Worm (Caenorhabditis elegans): ENCODE measurements around the gene sftd-3.
A peak's percentile ranks its signal among the peaks of the same experiment; 100 is the strongest.

sftd-3 gene

ce11 chrII:8964049-8964448 lies at the start of gene sftd-3:
Gene sftd-3 (minus strand): TSS chrII:8964149.
- no peak for TF ChIP-seq skn-1 (tag; optimal IDR thresholded peaks at IDR 0.05)
- no peak for TF ChIP-seq fos-1 (tag; optimal IDR thresholded peaks at IDR 0.05)
- no peak for TF ChIP-seq elt-3 (tag; optimal IDR thresholded peaks at IDR 0.05)
- TF ChIP-seq mml-1 (tag; optimal IDR thresholded peaks at IDR 0.05), result no peak
- no peak for TF ChIP-seq egl-5 (tag; optimal IDR thresholded peaks at IDR 0.05)
- TF ChIP-seq nhr-23 (tag; optimal IDR thresholded peaks at IDR 0.05), result no peak
- no peak for TF ChIP-seq nhr-11 (tag; optimal IDR thresholded peaks at IDR 0.05)
- TF ChIP-seq nhr-67 (tag; optimal IDR thresholded peaks at IDR 0.05), result no peak
- no peak for TF ChIP-seq nhr-77 (tag; optimal IDR thresholded peaks at IDR 0.05)
- TF ChIP-seq ZK546.5 (tag; optimal IDR thresholded peaks at IDR 0.05), result no peak
- TF ChIP-seq ztf-4 (tag; optimal IDR thresholded peaks at IDR 0.05), result no peak
- no peak for TF ChIP-seq mdl-1 (tag; optimal IDR thresholded peaks at IDR 0.05)
- no peak for TF ChIP-seq pqm-1 (tag; optimal IDR thresholded peaks at IDR 0.05)
- no peak for TF ChIP-seq jun-1 (tag; optimal IDR thresholded peaks at IDR 0.05)

- TF ChIP-seq nhr-12 (tag; optimal IDR thresholded peaks at IDR 0.05), result no peak
- TF ChIP-seq unc-62 (GFP tag; optimal IDR thresholded peaks at IDR 0.05), result no peak
- TF ChIP-seq lin-39 (tag; optimal IDR thresholded peaks at IDR 0.05), result no peak
- TF ChIP-seq sea-2 (GFP tag; optimal IDR thresholded peaks at IDR 0.05), result no peak
- peak; percentile 73 for TF ChIP-seq pha-4 (tag; optimal IDR thresholded peaks at IDR 0.05)
- TF ChIP-seq ztf-11 (tag; optimal IDR thresholded peaks at IDR 0.05), result no peak
- TF ChIP-seq nfya-1 (tag; optimal IDR thresholded peaks at IDR 0.05; ENCODE audit: insufficient read depth), result peak; percentile 52
These were observed 49.4 kb upstream of the sftd-3 start for ce11 chrII:9013341-9013740.

ce11 chrII:9010708-9011107 lies 46.8 kb upstream of the sftd-3 start:
- peak; percentile 5 for TF ChIP-seq nfya-1 (tag; optimal IDR thresholded peaks at IDR 0.05; ENCODE audit: insufficient read depth)
- no peak for TF ChIP-seq lin-15B (tag; optimal IDR thresholded peaks at IDR 0.05)
- peak; percentile 41 for TF ChIP-seq fkh-10 (GFP tag; optimal IDR thresholded peaks at IDR 0.05)
- TF ChIP-seq daf-12 (tag; optimal IDR thresholded peaks at IDR 0.05), result no peak

ce11 chrII:9009976-9010702 lies 46.2 kb upstream of the sftd-3 start:
- TF ChIP-seq elt-2 (tag; optimal IDR thresholded peaks at IDR 0.05), result peak; percentile 36
- no peak for TF ChIP-seq tbx-2 (tag; optimal IDR thresholded peaks at IDR 0.05)

ce11 chrII:9007741-9008140 lies 43.8 kb upstream of the sftd-3 start:
- TF ChIP-seq nhr-28 (tag; optimal IDR thresholded peaks at IDR 0.05), result no peak

ce11 chrII:9005067-9005466 lies 41.1 kb upstream of the sftd-3 start, which contains the start of gene F44G4.7:
Gene F44G4.7 (minus strand): TSS chrII:9005167.
- no peak for TF ChIP-seq nhr-237 (tag; optimal IDR thresholded peaks at IDR 0.05)
- no peak for TF ChIP-seq lin-39 (tag; optimal IDR thresholded peaks at IDR 0.05)
- TF ChIP-seq ztf-4 (tag; optimal IDR thresholded peaks at IDR 0.05), result no peak
- TF ChIP-seq tbx-2 (tag; optimal IDR thresholded peaks at IDR 0.05), result no peak
- no peak for TF ChIP-seq sea-2 (GFP tag; optimal IDR thresholded peaks at IDR 0.05)
- TF ChIP-seq ceh-28 (tag; optimal IDR thresholded peaks at IDR 0.05), result no peak
- TF ChIP-seq egl-27 (tag; optimal IDR thresholded peaks at IDR 0.05), result no peak
- no peak for TF ChIP-seq fkh-10 (GFP tag; optimal IDR thresholded peaks at IDR 0.05)
- TF ChIP-seq fkh-2 (tag; optimal IDR thresholded peaks at IDR 0.05), result no peak
- no peak for TF ChIP-seq aly-2 (tag; optimal IDR thresholded peaks at IDR 0.05)
- no peak for TF ChIP-seq nhr-43 (tag; optimal IDR thresholded peaks at IDR 0.05; ENCODE audit: poor library complexity, severe bottlenecking)
- TF ChIP-seq skn-1 (tag; optimal IDR thresholded peaks at IDR 0.05), result no peak
- no peak for TF ChIP-seq eor-1 (tag; optimal IDR thresholded peaks at IDR 0.05)
- TF ChIP-seq ceh-9 (tag; optimal IDR thresholded peaks at IDR 0.05), result no peak
- TF ChIP-seq mml-1 (tag; optimal IDR thresholded peaks at IDR 0.05), result no peak
- TF ChIP-seq snpc-4 (tag; optimal IDR thresholded peaks at IDR 0.05), result no peak
- TF ChIP-seq ceh-16 (tag; optimal IDR thresholded peaks at IDR 0.05), result no peak
- TF ChIP-seq ZK546.5 (tag; optimal IDR thresholded peaks at IDR 0.05), result no peak
